Worm (Caenorhabditis elegans): ENCODE data around the gene dna-2.

The dna-2 gene

ce11 chrII:11813895-11814369 lies 35.7 kb downstream of the dna-2 start, which contains the start of gene F43G6.8 (continued):
- TF ChIP-seq egl-13 (tag; optimal IDR thresholded peaks at IDR 0.05): no peak
- peak in 1 of 3 experiments; percentile 47 for TF ChIP-seq ceh-82 (tag; optimal IDR thresholded peaks at IDR 0.05)
- no peak for TF ChIP-seq vab-15 (tag; optimal IDR thresholded peaks at IDR 0.05)
- peak; percentile 35 for TF ChIP-seq swsn-7 (tag; optimal IDR thresholded peaks at IDR 0.05)
- TF ChIP-seq nhr-84 (tag; optimal IDR thresholded peaks at IDR 0.05): no peak
- TF ChIP-seq elt-3 (tag; optimal IDR thresholded peaks at IDR 0.05): peak in 1 of 6 experiments; percentile 30
- no peak for TF ChIP-seq elt-2 (tag; optimal IDR thresholded peaks at IDR 0.05)

ce11 chrII:11816014-11816413 lies 37.8 kb downstream of the dna-2 start:
- TF ChIP-seq nhr-28 (tag; optimal IDR thresholded peaks at IDR 0.05): no peak
- no peak for TF ChIP-seq unc-30 (tag; optimal IDR thresholded peaks at IDR 0.05)
- no peak for TF ChIP-seq xbp-1 (tag; optimal IDR thresholded peaks at IDR 0.05)
- TF ChIP-seq snu-23 (GFP tag; optimal IDR thresholded peaks at IDR 0.05): no peak

ce11 chrII:11816475-11816874 lies 38.2 kb downstream of the dna-2 start, which contains the start of gene pap-3:
TSS of gene pap-3 (minus strand) at chrII:11816575.
- TF ChIP-seq hlh-4 (tag; optimal IDR thresholded peaks at IDR 0.05): no peak
- no peak for TF ChIP-seq nhr-76 (tag; optimal IDR thresholded peaks at IDR 0.05)
- TF ChIP-seq unc-86 (tag; optimal IDR thresholded peaks at IDR 0.05): no peak
- TF ChIP-seq ets-5 (GFP tag; IDR thresholded peaks at IDR 0.05): no peak
- TF ChIP-seq zag-1 (tag; optimal IDR thresholded peaks at IDR 0.05): no peak
- no peak for TF ChIP-seq efl-1 (optimal IDR thresholded peaks at IDR 0.05)
- TF ChIP-seq efl-1 (GFP tag; optimal IDR thresholded peaks at IDR 0.05 in 1 of 2): no peak
- TF ChIP-seq lin-14 (GFP tag; optimal IDR thresholded peaks at IDR 0.05): no peak
- TF ChIP-seq pax-3 (tag; optimal IDR thresholded peaks at IDR 0.05): no peak
- TF ChIP-seq Y116A8C.19 (tag; optimal IDR thresholded peaks at IDR 0.05; ENCODE audit: borderline replicate concordance): no peak
- no peak for TF ChIP-seq nhr-90 (tag; optimal IDR thresholded peaks at IDR 0.05; ENCODE audit: poor library complexity)
- no peak for TF ChIP-seq sup-37 (GFP tag; optimal IDR thresholded peaks at IDR 0.05)
- no peak for TF ChIP-seq rnt-1 (tag; optimal IDR thresholded peaks at IDR 0.05)
- no peak for TF ChIP-seq lir-3 (tag; optimal IDR thresholded peaks at IDR 0.05; ENCODE audit: poor library complexity)
- TF ChIP-seq efl-3 (GFP tag; optimal IDR thresholded peaks at IDR 0.05): no peak
- TF ChIP-seq swsn-7 (tag; optimal IDR thresholded peaks at IDR 0.05): no peak
- no peak for TF ChIP-seq nhr-12 (tag; optimal IDR thresholded peaks at IDR 0.05)
- no peak for TF ChIP-seq lin-39 (tag; optimal IDR thresholded peaks at IDR 0.05)
- TF ChIP-seq nhr-237 (tag; optimal IDR thresholded peaks at IDR 0.05): no peak
- TF ChIP-seq snpc-4 (tag; optimal IDR thresholded peaks at IDR 0.05): no peak
- TF ChIP-seq snu-23 (GFP tag; optimal IDR thresholded peaks at IDR 0.05): no peak

ce11 chrII:11819824-11820223 lies 41.6 kb downstream of the dna-2 start, which contains the start of gene Y6D1A.2:
TSS of gene Y6D1A.2 (minus strand) at chrII:11819924.
- TF ChIP-seq snu-23 (GFP tag; optimal IDR thresholded peaks at IDR 0.05) (no peak), nhr-85 (tag) (peak; percentile 66), ceh-90 (tag; optimal IDR thresholded peaks at IDR 0.05) (no peak), ztf-4 (tag; optimal IDR thresholded peaks at IDR 0.05) (no peak), blmp-1 (tag; optimal IDR thresholded peaks at IDR 0.05) (peak; percentile 17)

- TF ChIP-seq hlh-17 (GFP tag; optimal IDR thresholded peaks at IDR 0.05; ENCODE audit: borderline replicate concordance): no peak
- no peak for TF ChIP-seq irx-1 (tag; optimal IDR thresholded peaks at IDR 0.05)
- TF ChIP-seq lin-15B (tag; optimal IDR thresholded peaks at IDR 0.05): no peak
- no peak for TF ChIP-seq lin-13 (GFP tag; optimal IDR thresholded peaks at IDR 0.05)
- TF ChIP-seq efl-1 (optimal IDR thresholded peaks at IDR 0.05): no peak
- TF ChIP-seq efl-1 (GFP tag; optimal IDR thresholded peaks at IDR 0.05 in 1 of 2): peak in 1 of 2 experiments; percentile 45
Observed at ce11 chrII:11823566-11824308, 45.5 kb downstream of the dna-2 start, which contains the start of gene Y6D1A.1. TSS of gene Y6D1A.1 (minus strand) at chrII:11823616.

All from whole organism, L1 larva.